Worm (Caenorhabditis elegans) whole organism, mixed stage, embryonic: ENCODE data around the gene C15B12.8.

Experiments
- M03D4.4 ChIP-seq: sonication (generic microtip); optimal IDR thresholded peaks from 2 replicates; lab custom pipeline; 2017; ENCODE audit warnings: mild to moderate bottlenecking, missing genetic modification characterization, missing compliant biosample characterization
- ceh-39 ChIP-seq: fragments of 150-350 bp; optimal IDR thresholded peaks from 2 replicates; lab custom pipeline; 2014; ENCODE audit warnings: missing biosample characterization, missing genetic modification characterization
- ceh-83 ChIP-seq: fragments of 200-800 bp; sonication (Bioruptor generic); optimal IDR thresholded peaks from 2 replicates; lab custom pipeline; 2018; ENCODE audit warnings: mild to moderate bottlenecking, missing genetic modification characterization, missing compliant biosample characterization
- ces-1 ChIP-seq: fragments of 150-350 bp; optimal IDR thresholded peaks from 2 replicates; lab custom pipeline; 2014; ENCODE audit warnings: missing biosample characterization, missing genetic modification reagents, missing genetic modification characterization
- drap-1 ChIP-seq: fragments of 200-800 bp; sonication (Bioruptor generic); optimal IDR thresholded peaks from 3 replicates; lab custom pipeline; 2018; ENCODE audit warnings: mild to moderate bottlenecking, missing genetic modification characterization, missing compliant biosample characterization
- elt-1 ChIP-seq: sonication (generic microtip); optimal IDR thresholded peaks from 2 replicates; lab custom pipeline; 2017; ENCODE audit warnings: missing genetic modification characterization, mild to moderate bottlenecking, missing compliant biosample characterization, antibody characterized with exemption, moderate library complexity, borderline replicate concordance; ENCODE audit not compliant: insufficient read depth
- elt-3 ChIP-seq: fragments of 150-350 bp; optimal IDR thresholded peaks from 2 replicates; lab custom pipeline; 2014; ENCODE audit warnings: missing biosample characterization, missing genetic modification characterization
- flh-1 ChIP-seq: fragments of 200-800 bp; sonication (Bioruptor generic); optimal IDR thresholded peaks from 2 replicates; lab custom pipeline; 2018; ENCODE audit warnings: mild to moderate bottlenecking, missing genetic modification characterization, moderate library complexity, missing compliant biosample characterization
- ham-2 ChIP-seq: fragments of 200-800 bp; sonication (Bioruptor generic); optimal IDR thresholded peaks from 2 replicates; lab custom pipeline; 2018; ENCODE audit warnings: mild to moderate bottlenecking, missing genetic modification characterization, missing compliant biosample characterization
- hlh-1 ChIP-seq: fragments of 150-350 bp; optimal IDR thresholded peaks from 2 replicates; lab custom pipeline; 2014; ENCODE audit warnings: missing biosample characterization, missing genetic modification reagents, missing genetic modification characterization
- lin-13 ChIP-seq: fragments of 150-350 bp; optimal IDR thresholded peaks from 2 replicates; lab custom pipeline; 2014; ENCODE audit warnings: missing biosample characterization, missing genetic modification characterization
- lin-32 ChIP-seq: fragments of 200-800 bp; sonication (Bioruptor generic); optimal IDR thresholded peaks from 2 replicates; lab custom pipeline; 2018; ENCODE audit warnings: mild to moderate bottlenecking, missing genetic modification characterization, missing compliant biosample characterization
- lsy-2 ChIP-seq: fragments of 150-350 bp; optimal IDR thresholded peaks from 2 replicates; lab custom pipeline; 2014; ENCODE audit warnings: missing biosample characterization, missing genetic modification characterization
- mep-1 ChIP-seq: fragments of 150-350 bp; optimal IDR thresholded peaks from 2 replicates; lab custom pipeline; 2017; ENCODE audit warnings: missing biosample characterization, missing genetic modification reagents, missing genetic modification characterization, inconsistent platforms
- nhr-12 ChIP-seq: fragments of 150-350 bp; optimal IDR thresholded peaks from 2 replicates; lab custom pipeline; 2014; ENCODE audit warnings: missing biosample characterization, missing genetic modification characterization
- nhr-2 ChIP-seq: fragments of 150-350 bp; optimal IDR thresholded peaks from 2 replicates; lab custom pipeline; 2014; ENCODE audit warnings: missing biosample characterization, missing genetic modification characterization
- nhr-237 ChIP-seq: fragments of 150-350 bp; optimal IDR thresholded peaks from 2 replicates; lab custom pipeline; 2014; ENCODE audit warnings: missing biosample characterization, missing genetic modification characterization
- nhr-28 ChIP-seq: fragments of 150-350 bp; optimal IDR thresholded peaks from 2 replicates; lab custom pipeline; 2014; ENCODE audit warnings: missing biosample characterization, missing genetic modification characterization
- nhr-76 ChIP-seq: sonication (generic microtip); optimal IDR thresholded peaks from 2 replicates; lab custom pipeline; 2017; ENCODE audit warnings: missing biosample characterization, missing genetic modification characterization
- pha-4 ChIP-seq: fragments of 150-350 bp; optimal IDR thresholded peaks from 2 replicates; lab custom pipeline; 2018; ENCODE audit warnings: missing biosample characterization, missing genetic modification reagents, missing genetic modification characterization
- sem-2 ChIP-seq: fragments of 200-800 bp; sonication (Bioruptor generic); optimal IDR thresholded peaks from 2 replicates; lab custom pipeline; 2018; ENCODE audit warnings: mild to moderate bottlenecking, missing genetic modification characterization, missing compliant biosample characterization
- snpc-4 ChIP-seq: fragments of 150-350 bp; optimal IDR thresholded peaks from 2 replicates; lab custom pipeline; 2014; ENCODE audit warnings: missing biosample characterization, missing genetic modification characterization
- tbx-8 ChIP-seq: fragments of 200-800 bp; sonication (Bioruptor generic); optimal IDR thresholded peaks from 2 replicates; lab custom pipeline; 2018; ENCODE audit warnings: mild to moderate bottlenecking, missing genetic modification characterization, moderate library complexity, missing compliant biosample characterization
- unc-120 ChIP-seq: sonication (generic microtip); optimal IDR thresholded peaks from 2 replicates; lab custom pipeline; 2017; ENCODE audit warnings: missing genetic modification characterization, missing compliant biosample characterization; ENCODE audit not compliant: poor library complexity, severe bottlenecking
- unc-39 ChIP-seq: fragments of 150-350 bp; optimal IDR thresholded peaks from 2 replicates; lab custom pipeline; 2014; ENCODE audit warnings: missing biosample characterization, missing genetic modification characterization
- unc-62 ChIP-seq: fragments of 150-350 bp; optimal IDR thresholded peaks from 2 replicates; lab custom pipeline; 2014; ENCODE audit warnings: missing biosample characterization, missing genetic modification reagents, missing genetic modification characterization
- zip-8 ChIP-seq: fragments of 150-350 bp; optimal IDR thresholded peaks from 2 replicates; lab custom pipeline; 2014; ENCODE audit warnings: missing biosample characterization, missing genetic modification characterization
- ztf-11 ChIP-seq: fragments of 150-350 bp; optimal IDR thresholded peaks from 2 replicates; lab custom pipeline; 2014; ENCODE audit warnings: missing biosample characterization, missing genetic modification characterization

Gene C15B12.8

ce11 chrX:6458001-6458400 lies 16.1 kb upstream of the C15B12.8 start:
- TF ChIP-seq lin-13 (no peak), zip-8 (tag; lab: Kevin White, UChicago) (no peak), unc-62 (GFP tag; lab: Kevin White, UChicago) (no peak), unc-120 (tag; lab: Kevin White, UChicago) (no peak), ceh-39 (tag; lab: Kevin White, UChicago) (no peak), lsy-2 (tag; lab: Kevin White, UChicago) (no peak), hlh-1 (no peak), nhr-28 (tag; lab: Kevin White, UChicago) (no peak), elt-1 (no peak), ceh-83 (GFP tag; lab: Kevin White, UChicago) (no peak), M03D4.4 (no peak), nhr-12 (no peak), pha-4 (no peak), snpc-4 (tag; lab: Kevin White, UChicago) (no peak), ztf-11 (no peak), elt-3 (tag; lab: Kevin White, UChicago) (no peak)

DNA sequence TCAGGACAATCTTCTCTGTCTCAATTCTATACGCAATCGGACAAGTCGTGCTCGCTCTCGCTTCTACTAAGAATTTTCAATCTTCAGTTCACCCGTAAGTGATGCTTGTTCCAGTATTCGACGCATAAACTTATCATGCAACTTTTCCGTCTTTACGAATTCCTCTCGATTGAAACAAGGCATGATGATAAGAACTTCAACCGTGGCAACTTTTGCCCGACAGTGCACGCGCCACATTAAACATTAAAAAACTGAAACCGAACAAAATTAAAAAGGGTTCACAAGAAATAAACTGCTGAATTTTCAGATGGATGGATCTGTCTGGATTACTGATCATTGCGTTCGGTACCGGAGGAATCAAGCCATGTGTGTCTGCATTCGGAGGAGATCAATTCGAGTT lies 15.6 kb upstream of the C15B12.8 start:
- TF ChIP-seq unc-39 (tag; lab: Kevin White, UChicago) (no peak), nhr-2 (tag; lab: Kevin White, UChicago) (no peak), zip-8 (tag; lab: Kevin White, UChicago) (no peak), M03D4.4 (no peak), nhr-28 (tag; lab: Kevin White, UChicago) (no peak), elt-1 (no peak), ham-2 (GFP tag; lab: Kevin White, UChicago) (no peak), ceh-83 (GFP tag; lab: Kevin White, UChicago) (no peak), nhr-237 (tag; lab: Kevin White, UChicago) (no peak), ceh-39 (tag; lab: Kevin White, UChicago) (no peak), elt-3 (tag; lab: Kevin White, UChicago) (no peak), snpc-4 (tag; lab: Kevin White, UChicago) (no peak), sem-2 (no peak), tbx-8 (GFP tag; lab: Kevin White, UChicago) (no peak), unc-120 (tag; lab: Kevin White, UChicago) (no peak), mep-1 (tag; lab: Kevin White, UChicago) (no peak), nhr-12 (no peak), pha-4 (no peak), ztf-11 (no peak)

- TF ChIP-seq tbx-8 (GFP tag; lab: Kevin White, UChicago) (no peak), unc-39 (tag; lab: Kevin White, UChicago) (no peak), M03D4.4 (no peak), lin-32 (GFP tag; lab: Kevin White, UChicago) (no peak), nhr-76 (tag; lab: Kevin White, UChicago) (no peak), ceh-39 (tag; lab: Kevin White, UChicago) (no peak), hlh-1 (no peak), unc-120 (tag; lab: Kevin White, UChicago) (no peak), zip-8 (tag; lab: Kevin White, UChicago) (no peak), lsy-2 (tag; lab: Kevin White, UChicago) (no peak), ces-1 (no peak), flh-1 (GFP tag; lab: Kevin White, UChicago) (no peak), ham-2 (GFP tag; lab: Kevin White, UChicago) (no peak), drap-1 (GFP tag; lab: Kevin White, UChicago) (no peak)
These were observed 13.9 kb upstream of the C15B12.8 start for ce11 chrX:6460123-6460522.

ce11 chrX:6461729-6462128 lies 12.3 kb upstream of the C15B12.8 start, which contains the start of gene K04E7.1:
TSS of gene K04E7.1 (plus strand) at chrX:6462029.
- TF ChIP-seq elt-1: no peak
- no peak for TF ChIP-seq unc-62 (GFP tag; lab: Kevin White, UChicago)
- no peak for TF ChIP-seq lin-13
- TF ChIP-seq M03D4.4: no peak
- no peak for TF ChIP-seq nhr-12

DNA sequence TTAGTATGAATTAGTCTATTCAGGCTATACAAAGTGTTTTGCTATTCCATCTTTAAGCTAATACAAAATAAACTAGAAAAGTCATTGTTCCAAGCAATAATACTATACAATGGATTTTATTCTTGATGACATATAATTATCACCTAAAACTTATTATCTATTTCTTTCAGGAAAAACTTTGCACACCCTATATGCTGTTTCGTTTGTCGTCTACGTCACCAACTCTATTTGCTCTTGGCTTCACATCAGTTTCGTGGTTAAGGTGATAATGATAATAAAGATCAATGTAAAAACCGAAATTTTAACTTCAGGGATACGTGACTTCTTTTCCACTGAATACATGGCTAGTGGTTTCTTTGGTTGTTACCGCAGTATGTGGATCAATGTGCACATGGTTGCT lies 11.6 kb upstream of the C15B12.8 start:
- TF ChIP-seq sem-2 (no peak), elt-3 (tag; lab: Kevin White, UChicago) (no peak), snpc-4 (tag; lab: Kevin White, UChicago) (no peak), unc-120 (tag; lab: Kevin White, UChicago) (no peak), ceh-39 (tag; lab: Kevin White, UChicago) (no peak), ces-1 (no peak), mep-1 (tag; lab: Kevin White, UChicago) (no peak), lin-32 (GFP tag; lab: Kevin White, UChicago) (no peak)
